Worm (Caenorhabditis elegans): Measurements from ENCODE around the gene mcm-3AP.

mcm-3AP gene

DNA sequence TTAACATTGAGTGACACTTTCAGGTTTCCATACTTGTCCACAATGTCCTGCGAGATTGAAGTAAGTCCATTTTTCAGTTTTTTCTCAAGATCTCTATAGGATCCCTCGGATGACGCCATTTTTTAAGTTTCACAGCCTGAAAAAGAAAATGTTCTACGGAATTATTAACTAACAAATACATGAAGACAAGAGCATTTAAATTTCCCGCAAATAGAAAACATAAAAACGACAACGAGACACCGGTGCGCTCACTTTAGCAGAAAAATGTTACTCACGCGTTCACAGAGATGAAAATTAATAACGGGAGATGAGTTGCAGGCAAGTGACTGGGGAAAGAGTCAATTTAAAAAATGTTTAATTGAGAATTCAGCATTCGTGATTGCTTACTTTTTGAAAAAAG, 2.0 kb upstream of the mcm-3AP start, which contains the start of gene czw-1:
Gene czw-1 (minus strand): TSS at position 369 of the 400 bp plus-strand sequence.
- peak in 1 of 2 experiments; percentile 61 for TF ChIP-seq lin-35 (GFP tag; optimal IDR thresholded peaks at IDR 0.05)
- no peak for TF ChIP-seq lsy-2 (tag; optimal IDR thresholded peaks at IDR 0.05)
- peak in 2 of 3 experiments; percentile 36 to 49 for TF ChIP-seq dpl-1 (GFP tag; optimal IDR thresholded peaks at IDR 0.05)
- TF ChIP-seq grh-1 (GFP tag; IDR thresholded peaks at IDR 0.05): no peak
- no peak for TF ChIP-seq efl-1 (optimal IDR thresholded peaks at IDR 0.05)
- peak; percentile 52 to 97 for TF ChIP-seq efl-1 (GFP tag; optimal IDR thresholded peaks at IDR 0.05 in 1 of 2)
- TF ChIP-seq hlh-17 (GFP tag; optimal IDR thresholded peaks at IDR 0.05; ENCODE audit: borderline replicate concordance): no peak
- TF ChIP-seq aly-2 (tag; optimal IDR thresholded peaks at IDR 0.05): no peak
- TF ChIP-seq tlp-1 (tag; optimal IDR thresholded peaks at IDR 0.05): no peak
- no peak for TF ChIP-seq fkh-8 (tag; optimal IDR thresholded peaks at IDR 0.05)

- TF ChIP-seq lin-15B (tag; optimal IDR thresholded peaks at IDR 0.05) (peak; percentile 46), nhr-20 (tag; optimal IDR thresholded peaks at IDR 0.05) (peak; percentile 75), mab-9 (GFP tag; IDR thresholded peaks at IDR 0.05) (peak; percentile 73), nhr-90 (tag; optimal IDR thresholded peaks at IDR 0.05; ENCODE audit: poor library complexity) (peak; percentile 39), swsn-7 (tag; optimal IDR thresholded peaks at IDR 0.05) (peak; percentile 64), nhr-19 (GFP tag; conservative IDR thresholded peaks at IDR 0.05) (peak; percentile 91), lin-13 (GFP tag; optimal IDR thresholded peaks at IDR 0.05) (peak; percentile 76), jun-1 (tag; optimal IDR thresholded peaks at IDR 0.05) (peak; percentile 39), dsc-1 (tag; optimal IDR thresholded peaks at IDR 0.05) (peak; percentile 35), C16A3.4 (tag; optimal IDR thresholded peaks at IDR 0.05) (peak; percentile 69), blmp-1 (tag; optimal IDR thresholded peaks at IDR 0.05) (peak; percentile 52), dpl-1 (GFP tag; optimal IDR thresholded peaks at IDR 0.05) (peak; percentile 43 to 65 (median 64)), unc-98 (GFP tag; IDR thresholded peaks at IDR 0.05) (peak; percentile 69; the same call in 1 of the 2 replicates), xbp-1 (tag; optimal IDR thresholded peaks at IDR 0.05) (peak; percentile 53), F16B12.6 (tag; optimal IDR thresholded peaks at IDR 0.05) (peak; percentile 88), lin-14 (GFP tag; optimal IDR thresholded peaks at IDR 0.05) (peak; percentile 76), fkh-8 (tag; optimal IDR thresholded peaks at IDR 0.05) (peak; percentile 75), pax-3 (tag; optimal IDR thresholded peaks at IDR 0.05) (peak; percentile 54), efl-1 (optimal IDR thresholded peaks at IDR 0.05) (peak; percentile 69 to 78), efl-1 (GFP tag; optimal IDR thresholded peaks at IDR 0.05 in 1 of 2) (peak; percentile 62 to 96), ceh-88 (GFP tag; IDR thresholded peaks at IDR 0.05) (peak; percentile 87), grh-1 (GFP tag; IDR thresholded peaks at IDR 0.05) (peak; percentile 71), vab-15 (tag; optimal IDR thresholded peaks at IDR 0.05) (peak; percentile 32), nhr-85 (tag) (peak; percentile 68), mdl-1 (tag; optimal IDR thresholded peaks at IDR 0.05) (peak in 1 of 2 experiments; percentile 45), lsy-2 (tag; optimal IDR thresholded peaks at IDR 0.05) (peak; percentile 88 to 98), lin-35 (GFP tag; optimal IDR thresholded peaks at IDR 0.05) (peak; percentile 47 to 80), nhr-77 (tag; optimal IDR thresholded peaks at IDR 0.05) (peak; percentile 39), isw-1 (GFP tag; IDR thresholded peaks at IDR 0.05) (peak; percentile 91), fos-1 (tag; optimal IDR thresholded peaks at IDR 0.05) (peak; percentile 16), tbx-2 (tag; optimal IDR thresholded peaks at IDR 0.05) (peak; percentile 69), ceh-8 (GFP tag; optimal IDR thresholded peaks at IDR 0.05) (peak; percentile 28), ceh-82 (tag; optimal IDR thresholded peaks at IDR 0.05) (peak; percentile 17 to 77 (median 32)), ztf-11 (tag; optimal IDR thresholded peaks at IDR 0.05) (peak in 1 of 2 experiments; percentile 48), skn-1 (tag; optimal IDR thresholded peaks at IDR 0.05) (peak; percentile 45), nhr-71 (tag; optimal IDR thresholded peaks at IDR 0.05) (peak; percentile 84), mep-1 (tag; optimal IDR thresholded peaks at IDR 0.05) (peak; percentile 67), irx-1 (tag; optimal IDR thresholded peaks at IDR 0.05) (peak; percentile 19), rnt-1 (tag; optimal IDR thresholded peaks at IDR 0.05) (peak; percentile 81), unc-130 (tag; optimal IDR thresholded peaks at IDR 0.05) (peak; percentile 57), unc-86 (tag; optimal IDR thresholded peaks at IDR 0.05) (peak; percentile 49), elt-3 (tag; optimal IDR thresholded peaks at IDR 0.05) (peak in 1 of 6 experiments; percentile 25), snu-23 (GFP tag; optimal IDR thresholded peaks at IDR 0.05) (peak; percentile 75), nhr-47 (tag; optimal IDR thresholded peaks at IDR 0.05) (peak; percentile 73)
Measured at ce11 chrIV:7946899-7947499, 1.5 kb upstream of the mcm-3AP start, which contains the start of gene F20D12.12. Gene F20D12.12, plus strand, starts transcription at chrIV:7947440.

Data from whole organism, L1 larva.